Worm (Caenorhabditis elegans) whole organism, midembryonic: Measurements from ENCODE around the gene cox-16.

Experiments used
- T22C8.4 ChIP-seq: fragments of 200-800 bp; sonication (Bioruptor generic); IDR thresholded peaks from 2 replicates; pipeline ENCODE4 v1.3.6; 2022; ENCODE audit warnings: missing genetic modification characterization, missing compliant biosample characterization
- cog-1 ChIP-seq: sonication (generic microtip); optimal IDR thresholded peaks from 2 replicates; lab custom pipeline; 2016; ENCODE audit warnings: missing genetic modification characterization, missing compliant biosample characterization
- flt-1 ChIP-seq: fragments of 200-800 bp; sonication (Bioruptor generic); IDR thresholded peaks from 2 replicates; pipeline ENCODE4 v1.3.6; 2022; ENCODE audit warnings: missing genetic modification characterization, missing compliant biosample characterization
- ref-1 ChIP-seq: fragments of 200-800 bp; sonication (Bioruptor generic); conservative IDR thresholded peaks from 2 replicates; pipeline ENCODE4 v1.3.6; 2022; ENCODE audit warnings: missing genetic modification reagents, missing genetic modification characterization, missing compliant biosample characterization
- ztf-23 ChIP-seq: fragments of 200-800 bp; sonication (Bioruptor generic); IDR thresholded peaks from 2 replicates; pipeline ENCODE4 v1.3.6; 2022; ENCODE audit warnings: missing genetic modification reagents, missing genetic modification characterization, missing compliant biosample characterization
- ztf-29 ChIP-seq: fragments of 200-800 bp; sonication (Bioruptor generic); IDR thresholded peaks from 2 replicates; pipeline ENCODE4 v1.3.6; 2022; ENCODE audit warnings: missing genetic modification reagents, missing genetic modification characterization, missing compliant biosample characterization

ce11 chrV:5576008-5576407, 40.0 kb upstream of the cox-16 start:
- TF ChIP-seq T22C8.4 (GFP tag; lab: Robert Waterston, UW) (no peak), flt-1 (no peak), ztf-23 (GFP tag; lab: Robert Waterston, UW) (no peak), cog-1 (tag; lab: Kevin White, UChicago) (no peak), ztf-29 (no peak), ref-1 (GFP tag; lab: Robert Waterston, UW) (no peak)
